Fruit fly (Drosophila melanogaster) whole organism, embryonic: ENCODE data around the gene CG15144.
A peak's percentile ranks its signal among the peaks of the same experiment; 100 is the strongest.

Experiments
- BEAF-32 ChIP-seq: fragments of 200-800 bp; sonication (Bioruptor generic); optimal IDR thresholded peaks from 3 replicates; lab custom pipeline; 2017; ENCODE audit warnings: missing biosample characterization, missing genetic modification characterization, mild to moderate bottlenecking, moderate library complexity, missing genetic modification reagents
- CG10267 ChIP-seq: fragments of 200-800 bp; sonication (Bioruptor generic); optimal IDR thresholded peaks from 2 replicates; lab custom pipeline; 2018; ENCODE audit warnings: missing biosample characterization, mild to moderate bottlenecking, missing genetic modification characterization, moderate library complexity
- CG10959 ChIP-seq: fragments of 200-800 bp; sonication (Bioruptor generic); IDR thresholded peaks from 2 replicates; pipeline ENCODE4 v1.3.6; 2022; ENCODE audit warnings: missing biosample characterization, missing genetic modification characterization
- CG11456 ChIP-seq: fragments of 200-800 bp; sonication (Bioruptor generic); IDR thresholded peaks from 3 replicates; pipeline ENCODE4 v1.3.6; 2022; ENCODE audit warnings: missing biosample characterization, missing genetic modification characterization
- CG12659 ChIP-seq: fragments of 200-800 bp; sonication (Bioruptor generic); optimal IDR thresholded peaks from 3 replicates; lab custom pipeline; 2017; ENCODE audit warnings: mild to moderate bottlenecking, missing biosample characterization, missing genetic modification reagents, missing genetic modification characterization
- CG13424 ChIP-seq: fragments of 200-800 bp; sonication (Bioruptor generic); optimal IDR thresholded peaks from 2 replicates; lab custom pipeline; 2019; ENCODE audit warnings: missing biosample characterization, mild to moderate bottlenecking, missing genetic modification characterization, moderate library complexity
- CG1603 ChIP-seq: fragments of 200-800 bp; sonication (Bioruptor generic); optimal IDR thresholded peaks from 2 replicates; lab custom pipeline; 2019; ENCODE audit warnings: missing biosample characterization, mild to moderate bottlenecking, missing genetic modification characterization, moderate library complexity
- CG16813 ChIP-seq: fragments of 200-800 bp; sonication (Bioruptor generic); IDR thresholded peaks from 3 replicates; pipeline ENCODE4 v1.3.6; 2022; ENCODE audit warnings: missing biosample characterization, missing genetic modification characterization; ENCODE audit not compliant: partially characterized antibody
- CG18011 ChIP-seq: fragments of 200-800 bp; sonication (Bioruptor generic); optimal IDR thresholded peaks from 2 replicates; lab custom pipeline; 2017; ENCODE audit warnings: missing biosample characterization, missing genetic modification characterization, mild to moderate bottlenecking, moderate library complexity, missing genotype
- CG18262 ChIP-seq: fragments of 200-800 bp; optimal IDR thresholded peaks from 3 replicates; lab custom pipeline; 2019; ENCODE audit warnings: missing biosample characterization, mild to moderate bottlenecking, missing genetic modification characterization, moderate library complexity
- CG2116 ChIP-seq: fragments of 200-800 bp; sonication (Bioruptor generic); optimal IDR thresholded peaks from 3 replicates; lab custom pipeline; 2018; ENCODE audit warnings: missing biosample characterization, mild to moderate bottlenecking, missing genetic modification characterization
- CG2120 ChIP-seq: fragments of 200-800 bp; sonication (Bioruptor generic); optimal IDR thresholded peaks from 3 replicates; lab custom pipeline; 2016; ENCODE audit warnings: missing biosample characterization, missing genetic modification characterization
- CG2129 ChIP-seq: fragments of 200-800 bp; sonication (Bioruptor generic); IDR thresholded peaks from 2 replicates; pipeline ENCODE4 v1.3.6; 2022; ENCODE audit warnings: missing biosample characterization, missing genetic modification characterization; ENCODE audit not compliant: partially characterized antibody
- CG2678 ChIP-seq: fragments of 200-800 bp; sonication (Bioruptor generic); optimal IDR thresholded peaks from 3 replicates; lab custom pipeline; 2019; ENCODE audit warnings: missing biosample characterization, mild to moderate bottlenecking, missing genetic modification characterization, moderate library complexity
- CG32532 ChIP-seq: fragments of 200-800 bp; sonication (Bioruptor generic); IDR thresholded peaks from 2 replicates; pipeline ENCODE4 v1.3.6; 2022; ENCODE audit warnings: missing biosample characterization, missing genetic modification characterization
- CG3281 ChIP-seq: fragments of 200-800 bp; sonication (Bioruptor generic); optimal IDR thresholded peaks from 3 replicates; lab custom pipeline; 2017; ENCODE audit warnings: missing biosample characterization, mild to moderate bottlenecking, missing genetic modification characterization
- CG34224 ChIP-seq: fragments of 200-800 bp; sonication (Bioruptor generic); IDR thresholded peaks from 3 replicates; pipeline ENCODE4 v1.3.6; 2022; ENCODE audit warnings: missing biosample characterization, missing genetic modification characterization; ENCODE audit not compliant: partially characterized antibody
- CG3995 ChIP-seq: fragments of 200-800 bp; sonication (Bioruptor generic); optimal IDR thresholded peaks from 3 replicates; lab custom pipeline; 2016; ENCODE audit warnings: missing biosample characterization, missing genetic modification characterization
- CG4424 ChIP-seq: fragments of 200-800 bp; sonication (Bioruptor generic); optimal IDR thresholded peaks from 3 replicates; lab custom pipeline; 2016; ENCODE audit warnings: missing biosample characterization, missing genetic modification characterization
- CG5245 ChIP-seq: fragments of 200-800 bp; sonication (Bioruptor generic); optimal IDR thresholded peaks from 3 replicates; lab custom pipeline; 2016; ENCODE audit warnings: missing biosample characterization, missing genetic modification characterization
- CG7271 ChIP-seq: fragments of 200-800 bp; sonication (Bioruptor generic); optimal IDR thresholded peaks from 2 replicates; lab custom pipeline; 2018; ENCODE audit warnings: missing biosample characterization, mild to moderate bottlenecking, missing genetic modification characterization, moderate library complexity
- CG7839 ChIP-seq: fragments of 200-800 bp; sonication (Bioruptor generic); optimal IDR thresholded peaks from 3 replicates; lab custom pipeline; 2018; ENCODE audit warnings: missing biosample characterization, mild to moderate bottlenecking, missing genetic modification characterization, moderate library complexity
- CoRest ChIP-seq: fragments of 200-800 bp; sonication (Bioruptor generic); optimal IDR thresholded peaks from 3 replicates; lab custom pipeline; 2018; ENCODE audit warnings: missing biosample characterization, mild to moderate bottlenecking, missing genetic modification characterization, moderate library complexity
- Dref ChIP-seq: fragments of 200-800 bp; sonication (Bioruptor generic); IDR thresholded peaks from 2 replicates; pipeline ENCODE4 v1.3.6; 2022; ENCODE audit warnings: missing biosample characterization, missing genetic modification characterization
- Ets65A ChIP-seq: fragments of 200-800 bp; sonication (Bioruptor generic); peaks from one replicate; lab custom pipeline; 2016; ENCODE audit warnings: missing biosample characterization, missing genetic modification characterization
- Fer2 ChIP-seq: fragments of 200-800 bp; sonication (Bioruptor generic); optimal IDR thresholded peaks from 2 replicates; lab custom pipeline; 2018; ENCODE audit warnings: missing biosample characterization, mild to moderate bottlenecking, missing genetic modification characterization, moderate library complexity
- H2.0 ChIP-seq: fragments of 200-800 bp; sonication (Bioruptor generic); IDR thresholded peaks from 2 replicates; pipeline ENCODE4 v1.3.6; 2022; ENCODE audit warnings: missing biosample characterization, missing genetic modification characterization
- HLH4C ChIP-seq: fragments of 200-800 bp; sonication (Bioruptor generic); IDR thresholded peaks from 3 replicates; pipeline ENCODE4 v1.3.6; 2022; ENCODE audit warnings: missing biosample characterization, missing genetic modification characterization; ENCODE audit not compliant: partially characterized antibody
- Hey ChIP-seq: fragments of 200-800 bp; sonication (Bioruptor generic); optimal IDR thresholded peaks from 3 replicates; lab custom pipeline; 2018; ENCODE audit warnings: missing biosample characterization, mild to moderate bottlenecking, missing genetic modification characterization
- Hmr ChIP-seq: fragments of 200-800 bp; sonication (Bioruptor generic); optimal IDR thresholded peaks from 3 replicates; lab custom pipeline; 2017; ENCODE audit warnings: mild to moderate bottlenecking, missing biosample characterization, missing genetic modification reagents, missing genetic modification characterization
- Med ChIP-seq: fragments of 200-800 bp; sonication (Bioruptor generic); peaks from one replicate; lab custom pipeline; 2016; ENCODE audit warnings: missing biosample characterization, missing genetic modification characterization, mild to moderate bottlenecking, inconsistent platforms, moderate library complexity
- Opbp ChIP-seq: fragments of 200-800 bp; sonication (Bioruptor generic); IDR thresholded peaks from 3 replicates; pipeline ENCODE4 v1.3.6; 2022; ENCODE audit warnings: missing biosample characterization, missing genetic modification characterization; ENCODE audit not compliant: partially characterized antibody
- Optix ChIP-seq: fragments of 200-800 bp; sonication (Bioruptor generic); IDR thresholded peaks from 3 replicates; pipeline ENCODE4 v1.3.6; 2022; ENCODE audit warnings: missing biosample characterization, missing genetic modification characterization
- Pdp1 ChIP-seq, 2 experiments: fragments of 200-800 bp; sonication (Bioruptor generic); optimal IDR thresholded peaks; 3 replicates each; lab custom pipeline; 2016; ENCODE audit warnings: missing biosample characterization in 2 of 2, missing genetic modification characterization in 2 of 2, mild to moderate bottlenecking in 1 of 2, moderate library complexity in 1 of 2
- Scr ChIP-seq: fragments of 200-800 bp; sonication (Bioruptor generic); IDR thresholded peaks from 2 replicates; pipeline ENCODE4 v1.3.6; 2022; ENCODE audit warnings: missing biosample characterization, missing genetic modification characterization; ENCODE audit not compliant: partially characterized antibody
- Spps ChIP-seq: fragments of 200-800 bp; sonication (Bioruptor generic); optimal IDR thresholded peaks from 2 replicates; lab custom pipeline; 2018; ENCODE audit warnings: missing biosample characterization, mild to moderate bottlenecking, missing genetic modification characterization
- dm ChIP-seq: fragments of 200-800 bp; sonication (Bioruptor generic); optimal IDR thresholded peaks from 3 replicates; lab custom pipeline; 2016; ENCODE audit warnings: missing biosample characterization, missing genetic modification characterization
- dmrt99B ChIP-seq: fragments of 200-800 bp; sonication (Bioruptor generic); optimal IDR thresholded peaks from 2 replicates; lab custom pipeline; 2018; ENCODE audit warnings: missing biosample characterization, mild to moderate bottlenecking, missing genetic modification characterization, moderate library complexity
- hb ChIP-seq: fragments of 200-800 bp; sonication (Bioruptor generic); IDR thresholded peaks from 3 replicates; pipeline ENCODE4 v1.3.6; 2022; ENCODE audit warnings: missing biosample characterization, missing genetic modification characterization; ENCODE audit not compliant: partially characterized antibody
- kah ChIP-seq: fragments of 200-800 bp; sonication (Bioruptor generic); optimal IDR thresholded peaks from 2 replicates; lab custom pipeline; 2018; ENCODE audit warnings: missing biosample characterization, mild to moderate bottlenecking, missing genetic modification characterization
- klu ChIP-seq: fragments of 200-800 bp; sonication (Bioruptor generic); IDR thresholded peaks from 2 replicates; pipeline ENCODE4 v1.3.6; 2022; ENCODE audit warnings: missing biosample characterization, missing genetic modification characterization
- knrl ChIP-seq: fragments of 200-800 bp; sonication (Bioruptor generic); IDR thresholded peaks from 3 replicates; pipeline ENCODE4 v1.3.6; 2022; ENCODE audit warnings: missing biosample characterization, missing genetic modification characterization; ENCODE audit not compliant: partially characterized antibody
- nerfin-2 ChIP-seq: fragments of 200-800 bp; sonication (Bioruptor generic); IDR thresholded peaks from 2 replicates; pipeline ENCODE4 v1.3.6; 2022; ENCODE audit warnings: missing biosample characterization, missing genetic modification characterization; ENCODE audit not compliant: partially characterized antibody
- peb ChIP-seq: fragments of 200-800 bp; sonication (Bioruptor generic); IDR thresholded peaks from 2 replicates; pipeline ENCODE4 v1.3.6; 2022; ENCODE audit warnings: missing biosample characterization, missing genetic modification characterization
- sqz ChIP-seq: fragments of 200-800 bp; sonication (Bioruptor generic); optimal IDR thresholded peaks from 3 replicates; lab custom pipeline; 2018; ENCODE audit warnings: missing biosample characterization, mild to moderate bottlenecking, missing genetic modification characterization
- stwl ChIP-seq: fragments of 200-800 bp; sonication (Bioruptor generic); optimal IDR thresholded peaks from 3 replicates; lab custom pipeline; 2018; ENCODE audit warnings: missing biosample characterization, mild to moderate bottlenecking, missing genetic modification characterization, moderate library complexity
- trem ChIP-seq: fragments of 200-800 bp; optimal IDR thresholded peaks from 3 replicates; lab custom pipeline; 2019; ENCODE audit warnings: missing biosample characterization, mild to moderate bottlenecking, missing genetic modification characterization, moderate library complexity
- ttk ChIP-seq: fragments of 200-800 bp; sonication (Bioruptor generic); IDR thresholded peaks from 2 replicates; pipeline ENCODE4 v2.1.2; 2022; ENCODE audit warnings: missing biosample characterization, missing genetic modification characterization
- zen ChIP-seq: fragments of 200-800 bp; sonication (Bioruptor generic); optimal IDR thresholded peaks from 3 replicates; lab custom pipeline; 2018; ENCODE audit warnings: missing biosample characterization, mild to moderate bottlenecking, missing genetic modification characterization, moderate library complexity

The CG15144 gene

DNA sequence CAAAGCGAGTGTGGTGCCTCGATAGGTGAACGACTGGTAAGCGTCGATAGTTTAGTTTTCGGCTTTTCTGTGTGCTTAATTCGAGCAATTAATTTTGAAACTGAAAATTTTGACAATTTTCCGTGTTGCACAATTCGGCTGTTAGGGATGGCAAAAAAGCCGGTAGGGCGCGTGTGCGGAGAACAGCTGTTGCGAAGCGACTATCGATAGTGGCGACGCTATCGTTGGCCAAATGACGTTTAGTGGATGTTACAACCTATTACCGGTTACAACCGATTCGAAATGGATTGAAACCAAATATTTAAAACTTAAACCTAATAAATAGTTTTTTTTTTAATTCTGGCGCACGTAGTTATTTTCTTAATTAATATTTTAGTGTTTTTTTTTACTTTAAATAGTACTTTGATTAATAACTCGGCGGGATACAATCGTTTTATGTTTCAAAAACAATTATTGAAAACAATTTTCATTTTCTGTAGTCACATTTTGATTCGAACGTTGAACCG, 27.9 kb downstream of the CG15144 start, which contains the start of the genes mEFTs and Dhc36C (continued):
- TF ChIP-seq sqz (GFP tag; lab: Kevin White, UChicago): no peak
- TF ChIP-seq nerfin-2 (GFP tag; lab: Robert Waterston, UW): peak; percentile 69
- no peak for TF ChIP-seq Fer2 (tag; lab: Kevin White, UChicago)
- peak; percentile 70 for TF ChIP-seq stwl (tag; lab: Kevin White, UChicago)
- no peak for TF ChIP-seq CG13424
- TF ChIP-seq CG3995 (GFP tag; lab: Kevin White, UChicago): no peak
- TF ChIP-seq HLH4C (GFP tag; lab: Robert Waterston, UW): peak; percentile 70
- no peak for TF ChIP-seq Hey (tag; lab: Kevin White, UChicago)
- TF ChIP-seq dm (GFP tag; lab: Kevin White, UChicago): peak; percentile 70
- no peak for TF ChIP-seq H2.0 (GFP tag; lab: Robert Waterston, UW)
- TF ChIP-seq kah: no peak
- no peak for TF ChIP-seq CG18262
- TF ChIP-seq dmrt99B (tag; lab: Kevin White, UChicago): no peak
- peak; percentile 87 for TF ChIP-seq knrl (GFP tag; lab: Robert Waterston, UW)
- no peak for TF ChIP-seq klu
- TF ChIP-seq Dref (GFP tag; lab: Robert Waterston, UW): peak; percentile 83
- TF ChIP-seq CG11456 (GFP tag; lab: Robert Waterston, UW): no peak; the same call in 2 of the 3 replicates
- TF ChIP-seq trem (tag; lab: Kevin White, UChicago): peak; percentile 51
- TF ChIP-seq CG18011 (GFP tag; lab: Kevin White, UChicago): no peak
- peak in 1 of 2 experiments; percentile 98 for TF ChIP-seq Pdp1 (GFP tag; optimal IDR thresholded peaks at IDR 0.05; lab: Kevin White, UChicago)
- peak; percentile 86 for TF ChIP-seq BEAF-32 (GFP tag; lab: Kevin White, UChicago)
- TF ChIP-seq Spps (tag; lab: Kevin White, UChicago): no peak
- TF ChIP-seq Hmr (GFP tag; lab: Kevin White, UChicago): peak; percentile 38
- no peak for TF ChIP-seq Optix (GFP tag; lab: Robert Waterston, UW)
- no peak for TF ChIP-seq CG32532 (GFP tag; lab: Robert Waterston, UW)
- no peak for TF ChIP-seq CG4424
- TF ChIP-seq zen: peak; percentile 51
- peak; percentile 88 for TF ChIP-seq Scr
- peak; percentile 63 for TF ChIP-seq CG2116 (GFP tag; lab: Kevin White, UChicago)
- TF ChIP-seq Opbp (GFP tag; lab: Robert Waterston, UW): peak; percentile 95
- TF ChIP-seq CG34224 (GFP tag; lab: Robert Waterston, UW): peak; percentile 84
- peak; percentile 74; the same call in 2 of the 3 replicates for TF ChIP-seq hb
- no peak for TF ChIP-seq CG2678
- TF ChIP-seq CG16813 (GFP tag; lab: Robert Waterston, UW): peak; percentile 88
- no peak for TF ChIP-seq CG7839 (tag; lab: Kevin White, UChicago)
- TF ChIP-seq ttk (GFP tag; lab: Robert Waterston, UW): no peak
- no peak; the same call in none of the 2 replicates for TF ChIP-seq CG2129 (GFP tag; lab: Robert Waterston, UW)
- TF ChIP-seq CG10959: no peak
- TF ChIP-seq CoRest (tag; lab: Kevin White, UChicago): no peak
- peak; percentile 35 for TF ChIP-seq Ets65A (GFP tag; lab: Kevin White, UChicago)
- peak; percentile 18 for TF ChIP-seq CG12659
- TF ChIP-seq CG5245: no peak
- TF ChIP-seq CG3281 (GFP tag; lab: Kevin White, UChicago): no peak
- no peak for TF ChIP-seq CG2120 (GFP tag; lab: Kevin White, UChicago)
- peak; percentile 87 for TF ChIP-seq CG10267 (tag; lab: Kevin White, UChicago)
- TF ChIP-seq Med: peak; percentile 85
- TF ChIP-seq CG7271 (tag; lab: Kevin White, UChicago): no peak
- TF ChIP-seq peb (GFP tag; lab: Robert Waterston, UW): no peak
- TF ChIP-seq CG1603: peak; percentile 60
